Worm (Caenorhabditis elegans) whole organism, L4/young adult: ENCODE results near the gene Y51B9A.14.

Source experiments
- W03F9.2 ChIP-seq: fragments of 150-350 bp; optimal IDR thresholded peaks from 2 replicates; lab custom pipeline; 2014; ENCODE audit warnings: missing biosample characterization, missing genetic modification characterization
- dao-5 ChIP-seq: sonication (generic microtip); optimal IDR thresholded peaks from 2 replicates; lab custom pipeline; 2016; ENCODE audit warnings: missing genotype, missing genetic modification characterization, moderate library complexity, missing compliant biosample characterization
- him-1 ChIP-seq: sonication (generic microtip); optimal IDR thresholded peaks from 2 replicates; lab custom pipeline; 2016; ENCODE audit warnings: missing genotype, missing genetic modification reagents, missing genetic modification characterization, missing compliant biosample characterization

Y51B9A.14 gene

ce11 chrII:9418843-9419532 lies 20.7 kb upstream of the Y51B9A.14 start:
- TF ChIP-seq W03F9.2 (no peak), him-1 (tag; lab: Kevin White, UChicago) (no peak)

DNA sequence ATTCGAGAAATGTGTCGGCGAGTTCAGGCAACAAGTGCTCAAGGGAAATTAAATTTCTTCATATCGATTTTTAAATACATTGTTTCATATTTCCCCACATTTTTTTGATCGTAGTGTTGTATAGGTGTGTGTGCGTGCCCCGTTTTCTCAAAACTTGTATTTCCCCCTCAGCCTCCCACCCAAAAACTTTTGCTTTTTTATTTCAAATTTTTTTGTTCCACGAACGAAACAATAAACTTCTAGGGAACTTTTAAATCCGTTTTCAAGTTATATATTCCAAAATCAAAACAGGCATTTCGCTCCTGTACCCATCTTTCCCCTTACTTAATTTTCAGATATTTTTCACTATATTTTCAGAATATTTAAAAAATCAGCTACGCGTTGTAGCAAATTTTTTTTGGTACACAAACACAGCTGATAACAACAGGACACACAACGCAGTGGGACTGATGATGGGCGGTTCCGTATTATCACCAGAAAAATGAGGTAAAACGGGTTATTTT lies 19.8 kb upstream of the Y51B9A.14 start, which contains the start of the genes M176.4 and M176.16:
TSS of gene M176.4 (plus strand) at position 301 of the 503 bp plus-strand sequence.
TSS of gene M176.16 (plus strand) at position 453 of the 503 bp plus-strand sequence.
- TF ChIP-seq dao-5 = no peak
- TF ChIP-seq W03F9.2 = no peak
- no peak for TF ChIP-seq him-1 (tag; lab: Kevin White, UChicago)

DNA sequence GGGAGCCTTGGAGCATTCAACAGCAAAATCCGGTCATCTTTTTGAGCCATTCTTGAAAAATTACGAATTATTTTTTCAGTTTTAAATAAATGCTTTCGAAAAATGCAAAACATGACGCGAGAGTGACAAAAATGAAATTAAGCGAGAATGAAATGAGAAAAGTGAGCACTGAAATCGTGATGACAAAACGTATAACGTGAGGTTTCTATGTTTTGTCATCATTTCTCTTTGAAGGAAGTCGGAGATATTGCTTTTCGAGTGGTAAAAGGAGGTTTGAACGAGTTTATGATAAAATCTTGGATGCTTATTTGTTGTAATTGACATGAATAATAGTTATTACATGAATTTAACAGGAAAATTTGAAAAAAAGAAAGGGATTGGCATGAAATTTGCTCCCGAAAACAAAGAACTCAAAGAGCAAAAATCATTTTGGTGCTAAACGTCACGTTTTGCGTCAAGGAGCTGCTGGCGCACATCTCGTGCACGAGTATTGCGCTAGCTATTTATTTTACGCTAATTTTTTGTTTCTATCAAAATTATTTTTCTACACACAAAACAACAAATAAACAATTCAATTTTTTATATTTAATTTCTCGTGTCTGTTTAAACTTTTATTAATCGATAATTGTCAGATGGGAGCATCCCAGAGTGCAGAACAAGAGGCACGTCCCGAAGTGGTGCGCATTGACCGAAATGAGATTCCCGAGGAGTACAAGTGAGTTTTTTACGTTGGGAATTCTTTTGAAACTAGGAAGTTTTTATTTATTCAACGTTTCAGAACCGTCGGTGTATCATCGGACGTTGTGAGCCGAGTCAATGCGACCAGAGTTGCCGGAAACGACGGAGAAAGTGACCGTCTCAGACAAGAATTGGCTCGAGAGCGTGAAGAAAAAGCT lies 18.4 kb upstream of the Y51B9A.14 start, which contains the start of the genes gss-1 and chch-3:
TSS of gene gss-1 (minus strand) at position 51 of the 896 bp plus-strand sequence.
TSS of gene chch-3 (plus strand) at position 633 of the 896 bp plus-strand sequence.
- TF ChIP-seq W03F9.2 (peak; percentile 81), him-1 (tag; lab: Kevin White, UChicago) (no peak), dao-5 (no peak)

DNA sequence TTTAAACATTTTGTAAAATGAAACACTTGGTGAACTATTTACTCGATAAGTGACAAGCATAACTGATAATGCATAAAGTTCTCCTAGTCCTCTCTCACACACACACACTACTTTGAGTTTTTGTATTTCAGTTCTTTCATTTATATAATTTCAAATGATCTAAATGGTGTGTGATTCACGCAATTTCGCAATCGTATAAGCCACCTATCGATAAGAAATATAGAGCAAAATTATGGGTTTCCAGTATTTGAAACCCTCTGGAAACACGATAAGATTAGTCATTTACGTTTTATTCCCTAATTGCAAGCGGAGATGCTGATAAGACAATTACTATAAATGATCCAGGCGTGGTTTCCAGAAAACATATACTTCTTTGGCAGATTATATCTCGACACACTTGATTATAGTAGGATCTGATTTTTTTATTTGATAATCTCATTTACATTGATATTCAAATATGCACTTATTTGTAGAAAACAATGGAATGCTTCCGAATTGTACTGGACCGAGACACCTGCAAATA lies 13.9 kb upstream of the Y51B9A.14 start, which contains the start of gene arrd-3:
TSS of gene arrd-3 (plus strand) at position 473 of the 523 bp plus-strand sequence.
- TF ChIP-seq him-1 (tag; lab: Kevin White, UChicago) = no peak
- no peak for TF ChIP-seq dao-5
- TF ChIP-seq W03F9.2 = no peak

ce11 chrII:9411497-9411896 lies 13.2 kb upstream of the Y51B9A.14 start, which contains the start of gene M176.9:
M176.9 (minus strand) TSS chrII:9411597.
- no peak for TF ChIP-seq W03F9.2
- no peak for TF ChIP-seq him-1 (tag; lab: Kevin White, UChicago)
- no peak for TF ChIP-seq dao-5

DNA sequence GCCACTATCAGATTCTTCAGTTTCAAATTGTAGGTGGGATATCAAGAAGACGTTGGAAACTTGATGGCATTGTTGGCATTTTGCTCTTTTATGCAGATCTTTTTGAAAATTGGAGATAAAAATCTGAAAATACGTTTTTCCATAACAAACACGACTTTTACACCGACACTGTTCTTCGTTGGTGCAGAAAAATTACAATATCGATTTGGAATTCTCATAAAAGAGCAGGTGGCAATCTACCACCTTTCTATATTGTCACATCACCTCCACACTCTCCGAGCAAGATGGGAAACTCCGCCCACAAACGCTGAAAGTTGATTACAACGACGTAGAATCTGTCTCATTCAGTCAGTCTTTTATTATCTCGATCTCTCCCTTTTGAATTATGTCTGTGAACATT lies 9.2 kb upstream of the Y51B9A.14 start, which contains the start of gene arrd-2:
TSS of gene arrd-2 (plus strand) at position 301 of the 400 bp plus-strand sequence.
- TF ChIP-seq dao-5 (no peak), W03F9.2 (no peak), him-1 (tag; lab: Kevin White, UChicago) (no peak)

DNA sequence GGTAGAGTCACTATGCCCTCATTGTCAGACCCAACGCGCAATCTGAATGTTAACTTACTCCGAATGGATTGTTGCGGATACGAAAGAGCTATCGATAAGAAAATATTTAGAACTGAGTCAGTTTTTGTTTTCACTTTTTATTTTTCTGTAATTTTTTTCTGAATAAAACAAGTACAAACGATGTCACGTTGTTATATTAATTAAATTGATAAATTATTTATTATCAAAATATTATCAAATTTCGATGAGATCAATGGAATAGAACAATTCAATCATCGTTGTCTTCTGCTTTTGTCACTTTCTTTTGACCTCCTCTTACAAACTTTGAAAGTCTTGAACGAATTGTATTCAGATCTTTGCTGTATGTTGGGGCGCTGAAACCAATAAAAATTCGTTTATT lies 8.8 kb upstream of the Y51B9A.14 start, which contains the start of gene mpz-6:
TSS of gene mpz-6 (minus strand) at position 101 of the 400 bp plus-strand sequence.
- TF ChIP-seq W03F9.2 (no peak), dao-5 (no peak), him-1 (tag; lab: Kevin White, UChicago) (no peak)

- TF ChIP-seq W03F9.2 (no peak), him-1 (tag; lab: Kevin White, UChicago) (no peak), dao-5 (no peak)
Observed at ce11 chrII:9403846-9404245, 5.6 kb upstream of the Y51B9A.14 start, which contains the start of gene Y51B9A.5. Y51B9A.5 (plus strand) TSS chrII:9404146.

DNA sequence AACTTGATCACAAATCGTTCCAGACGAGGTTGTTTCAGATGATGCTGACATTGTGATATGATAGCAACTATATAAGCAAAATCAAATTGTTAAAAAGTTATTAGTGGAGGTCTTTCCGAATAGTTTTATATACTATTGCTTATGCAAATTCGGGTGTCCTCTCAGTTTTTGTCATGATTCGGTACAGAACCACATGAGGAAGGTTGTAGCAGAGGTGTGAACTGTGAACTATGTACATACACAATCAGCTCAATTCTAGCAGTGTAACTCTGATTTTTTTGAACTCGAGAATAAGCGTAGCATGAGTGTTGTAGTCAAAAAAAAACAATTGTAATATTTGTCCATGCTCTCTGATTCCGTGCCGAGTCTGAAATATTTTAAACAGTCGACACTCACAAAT lies 4.8 kb upstream of the Y51B9A.14 start, which contains the start of gene Y51B9A.6:
TSS of gene Y51B9A.6 (minus strand) at position 101 of the 400 bp plus-strand sequence.
- TF ChIP-seq him-1 (tag; lab: Kevin White, UChicago) (no peak), W03F9.2 (no peak), dao-5 (no peak)

- no peak for TF ChIP-seq dao-5
- no peak for TF ChIP-seq him-1 (tag; lab: Kevin White, UChicago)
- TF ChIP-seq W03F9.2 = no peak
Observed at ce11 chrII:9399746-9400145, 1.5 kb upstream of the Y51B9A.14 start, which contains the start of gene Y51B9A.7. Y51B9A.7 (plus strand) TSS chrII:9400046.

DNA sequence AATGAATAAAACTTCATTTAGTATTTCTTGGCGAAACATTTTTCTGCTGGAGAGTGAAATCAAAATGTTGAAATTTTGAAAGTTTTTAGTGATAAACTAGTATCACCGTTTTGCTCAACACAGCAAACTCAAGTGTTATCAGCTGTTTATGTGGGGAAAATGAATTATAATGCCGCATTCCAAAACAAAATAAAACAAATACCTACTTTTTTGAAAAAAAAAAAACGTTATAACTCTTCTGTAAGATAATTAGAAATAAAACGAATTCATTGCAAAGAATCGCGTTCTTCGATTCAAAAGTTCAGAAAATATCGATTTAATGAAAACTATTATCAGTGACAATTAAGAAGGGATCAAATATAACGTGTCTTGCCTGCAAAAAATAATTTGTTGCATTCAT lies 774 bp downstream of the Y51B9A.14 start, which contains the start of gene Y51B9A.9:
TSS of gene Y51B9A.9 (minus strand) at position 101 of the 400 bp plus-strand sequence.
- TF ChIP-seq dao-5 (no peak), him-1 (tag; lab: Kevin White, UChicago) (no peak), W03F9.2 (no peak)

DNA sequence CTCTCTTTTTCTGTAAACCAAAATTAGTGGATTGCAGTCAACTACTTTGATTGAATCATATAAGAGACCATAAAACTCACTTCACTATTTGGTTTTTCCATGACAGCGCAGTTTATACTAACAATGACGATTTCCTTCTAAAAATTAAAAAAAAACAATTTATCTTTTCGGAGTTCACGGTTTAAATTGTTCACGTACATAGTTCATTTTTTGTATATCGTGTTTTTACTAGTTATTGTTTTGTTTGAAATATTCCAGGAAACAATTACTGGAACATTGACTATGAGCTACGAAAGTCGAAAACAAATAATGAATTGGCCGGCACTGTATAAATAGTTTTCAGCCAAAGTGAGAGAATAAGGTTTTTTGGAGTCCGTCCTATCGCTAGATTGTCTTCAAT lies 5.5 kb downstream of the Y51B9A.14 start, which contains the start of gene lido-17:
TSS of gene lido-17 (minus strand) at position 101 of the 400 bp plus-strand sequence.
- no peak for TF ChIP-seq W03F9.2
- no peak for TF ChIP-seq him-1 (tag; lab: Kevin White, UChicago)
- TF ChIP-seq dao-5 = no peak

DNA sequence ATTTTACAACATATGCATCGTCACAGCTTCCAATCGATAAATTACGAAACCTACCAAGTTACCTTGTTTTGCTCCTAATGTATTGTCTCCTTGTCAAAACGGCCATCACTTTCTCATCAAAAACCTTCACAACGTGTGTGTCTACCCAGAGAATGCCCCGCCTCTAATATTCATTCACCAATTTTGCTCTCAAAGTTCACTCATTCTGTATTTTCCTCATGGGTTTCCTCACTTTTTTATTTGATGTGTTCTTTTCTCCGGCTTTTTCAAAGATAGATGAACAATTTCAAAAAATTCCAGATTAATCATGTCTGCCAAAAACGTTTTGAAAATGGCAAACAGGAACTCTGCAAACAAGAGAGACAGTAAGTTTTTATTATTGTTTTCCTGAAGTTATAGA lies 13.0 kb downstream of the Y51B9A.14 start, which contains the start of gene C06C3.7:
TSS of gene C06C3.7 (plus strand) at position 301 of the 400 bp plus-strand sequence.
- no peak for TF ChIP-seq dao-5
- no peak for TF ChIP-seq W03F9.2
- no peak for TF ChIP-seq him-1 (tag; lab: Kevin White, UChicago)
